Fruit fly (Drosophila melanogaster): Measurements from ENCODE around the gene TfAP-2.

TfAP-2 gene

DNA sequence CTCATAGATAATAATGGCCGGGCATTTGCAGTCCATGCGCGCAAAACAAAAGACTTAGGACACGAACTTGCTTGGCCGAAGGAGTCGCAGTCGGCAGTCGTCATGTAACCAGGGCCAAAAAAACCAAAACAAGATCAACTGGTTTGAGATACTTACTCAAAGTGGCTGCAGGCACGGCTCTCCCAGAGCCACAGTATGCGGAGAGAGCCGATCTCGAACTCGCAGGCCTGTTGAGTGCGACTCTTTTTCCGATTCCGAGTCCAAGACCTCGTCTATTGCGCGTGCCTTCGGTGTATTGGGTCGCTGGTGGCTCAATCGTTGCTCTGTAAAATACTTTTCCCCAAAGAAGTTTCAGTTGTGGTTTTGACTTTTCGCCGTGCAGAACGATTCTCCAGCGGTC is 58.0 kb downstream of the TfAP-2 start, which contains the start of gene CG43980:
Gene CG43980 (plus strand): TSS at position 352 of the 400 bp plus-strand sequence.
- TF ChIP-seq noc (tag; optimal IDR thresholded peaks at IDR 0.05): no peak

DNA sequence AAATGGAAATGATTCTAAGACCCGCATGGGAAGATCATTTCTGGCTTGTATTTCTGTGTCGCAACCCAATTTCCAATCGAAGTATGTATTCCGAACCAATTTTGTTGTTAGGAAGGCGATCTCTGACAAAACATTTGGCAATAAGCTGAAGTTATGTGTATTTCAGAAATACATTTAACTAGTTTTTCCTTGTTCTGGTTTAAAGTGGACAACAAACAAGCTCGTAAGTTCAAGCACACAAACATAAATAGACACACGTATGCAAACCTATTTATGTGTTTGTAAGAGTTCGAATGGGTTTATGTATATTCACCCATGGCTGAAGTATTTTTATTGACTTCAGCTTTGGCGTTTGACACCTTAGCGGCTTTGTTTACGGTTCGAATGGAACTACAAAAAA is 59.2 kb downstream of the TfAP-2 start:
- TF ChIP-seq noc (tag; optimal IDR thresholded peaks at IDR 0.05): no peak

DNA sequence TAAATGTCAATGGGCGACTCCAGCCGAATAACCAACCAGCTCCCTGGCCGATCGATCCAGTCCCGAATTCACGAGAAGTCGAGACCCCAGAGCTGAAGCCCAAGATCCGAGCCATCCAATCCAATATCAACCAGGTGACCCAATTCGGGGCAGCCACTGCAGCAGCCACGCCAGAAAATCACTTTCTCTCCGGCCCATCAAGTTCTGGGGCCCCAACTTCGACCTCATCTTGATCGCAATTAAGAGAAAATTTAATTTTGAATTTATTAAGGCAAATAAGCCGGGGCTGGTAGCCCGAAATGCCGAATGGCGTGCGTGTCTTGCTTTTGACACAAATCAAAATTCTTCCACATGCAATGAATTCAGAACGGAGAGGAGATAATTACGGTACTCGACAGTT is 61.2 kb downstream of the TfAP-2 start:
- no peak for TF ChIP-seq noc (tag; optimal IDR thresholded peaks at IDR 0.05)

DNA sequence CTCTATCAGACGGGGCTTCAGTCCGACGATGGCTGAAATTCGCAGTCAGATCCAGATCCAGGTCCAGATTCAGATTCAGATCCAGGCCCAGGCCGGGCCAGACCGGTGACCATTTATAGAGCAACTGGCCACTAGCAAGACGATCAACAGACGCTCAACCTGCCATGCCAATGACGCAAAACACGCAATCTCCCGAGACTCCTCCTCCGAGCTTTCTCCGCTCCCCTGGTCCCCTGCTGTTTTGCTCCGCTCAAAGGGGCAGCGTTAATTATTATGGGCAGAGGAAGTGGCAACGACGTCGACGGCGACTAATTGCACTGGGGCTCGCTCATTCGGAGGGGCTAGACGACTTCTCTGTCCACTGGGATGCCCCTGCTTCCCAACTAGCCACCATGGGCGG is 64.8 kb downstream of the TfAP-2 start:
- no peak for TF ChIP-seq noc (tag; optimal IDR thresholded peaks at IDR 0.05)

DNA sequence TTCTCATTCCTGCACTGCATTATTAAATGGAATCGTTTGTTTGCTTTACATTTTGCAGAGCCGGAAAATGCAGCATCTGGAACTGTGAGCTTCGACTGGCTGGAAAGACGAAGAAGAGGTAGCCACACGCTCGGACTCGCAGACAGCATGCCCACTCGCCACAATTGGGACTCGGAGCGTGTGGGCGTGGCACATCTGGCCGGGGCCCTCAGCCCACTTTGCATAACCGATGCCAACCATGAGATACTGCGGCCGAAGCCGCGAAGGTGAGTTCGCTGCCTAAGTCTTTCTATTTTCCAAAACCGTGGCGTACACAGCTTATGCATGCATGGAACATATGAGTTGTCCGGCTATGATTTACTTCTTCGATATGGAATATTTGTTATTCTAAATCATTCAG is 65.5 kb downstream of the TfAP-2 start:
- no peak for TF ChIP-seq noc (tag; optimal IDR thresholded peaks at IDR 0.05)

DNA sequence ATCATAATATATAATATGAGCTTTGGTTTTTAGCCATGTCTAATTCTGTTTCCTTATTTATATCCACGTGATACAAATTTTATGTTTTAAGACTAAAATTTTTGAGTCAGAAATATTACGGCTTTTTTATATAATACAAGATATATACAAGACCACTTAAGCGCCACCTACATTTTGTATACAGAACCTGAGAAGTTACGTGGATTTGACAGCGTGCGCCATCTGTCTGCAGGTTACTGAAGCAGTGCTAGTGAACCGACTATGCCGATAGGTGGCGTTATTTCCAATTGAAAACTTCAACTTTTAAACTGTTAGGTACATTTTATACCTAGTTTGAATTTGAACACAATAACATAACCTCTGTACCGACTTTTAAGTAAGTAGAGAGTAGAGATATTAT is 66.1 kb downstream of the TfAP-2 start:
- no peak for TF ChIP-seq noc (tag; optimal IDR thresholded peaks at IDR 0.05)

All from whole organism, larva.